Worm (Caenorhabditis elegans) whole organism, young adult: Measurements from ENCODE around the gene rab-21.

Experiments
- B0019.2 ChIP-seq: fragments of 200-800 bp; sonication (Bioruptor generic); conservative IDR thresholded peaks from 2 replicates; pipeline ENCODE4 v1.3.6; 2022; ENCODE audit warnings: missing genetic modification reagents, missing genetic modification characterization, missing compliant biosample characterization
- B0035.1 ChIP-seq: sonication (generic microtip); optimal IDR thresholded peaks from 2 replicates; lab custom pipeline; 2016; ENCODE audit warnings: missing genetic modification characterization, mild to moderate bottlenecking, missing compliant biosample characterization, missing genotype, missing genetic modification reagents
- B0336.3 ChIP-seq: fragments of 200-800 bp; sonication (Bioruptor generic); IDR thresholded peaks from 2 replicates; pipeline ENCODE4 v1.3.6; 2022; ENCODE audit warnings: missing genetic modification characterization, missing compliant biosample characterization
- F22D6.2 ChIP-seq: sonication (generic microtip); optimal IDR thresholded peaks from 2 replicates; lab custom pipeline; 2016; ENCODE audit warnings: mild to moderate bottlenecking, missing genetic modification characterization, missing compliant biosample characterization
- F49E8.2 ChIP-seq: sonication (generic microtip); optimal IDR thresholded peaks from 3 replicates; lab custom pipeline; 2017; ENCODE audit warnings: missing genetic modification characterization, mild to moderate bottlenecking, missing compliant biosample characterization, antibody characterized with exemption, moderate library complexity; ENCODE audit not compliant: insufficient read depth
- K12H6.12 ChIP-seq: fragments of 200-800 bp; sonication (Bioruptor generic); optimal IDR thresholded peaks from 2 replicates; lab custom pipeline; 2018; ENCODE audit warnings: mild to moderate bottlenecking, missing genetic modification characterization, missing compliant biosample characterization
- T07F8.4 ChIP-seq: sonication (generic microtip); optimal IDR thresholded peaks from 2 replicates; lab custom pipeline; 2016; ENCODE audit warnings: mild to moderate bottlenecking, missing genetic modification characterization, moderate library complexity, missing compliant biosample characterization
- T26A5.8 ChIP-seq: sonication (generic microtip); optimal IDR thresholded peaks from 2 replicates; lab custom pipeline; 2016; ENCODE audit warnings: missing genetic modification characterization, missing compliant biosample characterization
- Y53F4B.3 ChIP-seq: fragments of 200-800 bp; sonication (Bioruptor generic); IDR thresholded peaks from 2 replicates; pipeline ENCODE4 v1.3.6; 2022; ENCODE audit warnings: missing genetic modification reagents, missing genetic modification characterization, missing compliant biosample characterization
- Y53G8AR.9 ChIP-seq: fragments of 200-800 bp; sonication (Bioruptor generic); conservative IDR thresholded peaks from 2 replicates; pipeline ENCODE4 v1.3.6; 2022; ENCODE audit warnings: missing genetic modification reagents, missing genetic modification characterization, missing compliant biosample characterization
- Y95B8A.8 ChIP-seq: fragments of 200-800 bp; sonication (Bioruptor generic); IDR thresholded peaks from 2 replicates; pipeline ENCODE4 v1.3.6; 2022; ENCODE audit warnings: missing genetic modification reagents, missing genetic modification characterization, missing compliant biosample characterization
- ama-1 ChIP-seq, 3 experiments: fragments of 150-350 bp in 1 of 3; sonication (generic microtip) in 2 of 3; optimal IDR thresholded peaks; 2 replicates each; lab custom pipeline; 2014 to 2018; ENCODE audit warnings: missing biosample characterization in 2 of 3, missing genetic modification characterization in 2 of 3, missing genetic modification reagents in 2 of 3
- aptf-2 ChIP-seq: fragments of 200-800 bp; sonication (Bioruptor generic); conservative IDR thresholded peaks from 2 replicates; pipeline ENCODE4 v1.3.6; 2022; ENCODE audit warnings: missing genetic modification reagents, missing genetic modification characterization, missing compliant biosample characterization
- atf-7 ChIP-seq: sonication (generic microtip); optimal IDR thresholded peaks from 2 replicates; lab custom pipeline; 2017; ENCODE audit warnings: mild to moderate bottlenecking, missing genetic modification characterization, missing compliant biosample characterization
- bed-2 ChIP-seq: fragments of 200-800 bp; sonication (Bioruptor generic); IDR thresholded peaks from 2 replicates; pipeline ENCODE4 v1.3.6; 2022; ENCODE audit warnings: missing genetic modification reagents, missing genetic modification characterization, missing compliant biosample characterization
- ccch-3 ChIP-seq: fragments of 200-800 bp; sonication (Bioruptor generic); optimal IDR thresholded peaks from 2 replicates; lab custom pipeline; 2018; ENCODE audit warnings: mild to moderate bottlenecking, missing genetic modification characterization, missing compliant biosample characterization
- cebp-1 ChIP-seq, 2 experiments: fragments of 200-800 bp in 1 of 2; sonication (Bioruptor generic) in 1 of 2; sonication (generic microtip) in 1 of 2; IDR thresholded peaks in 1 of 2; optimal IDR thresholded peaks in 1 of 2; 2 replicates each; pipeline versions ENCODE4 v1.3.6 to Lab custom; 2017 to 2022; ENCODE audit warnings: missing compliant biosample characterization in 2 of 2, missing genetic modification characterization in 2 of 2, mild to moderate bottlenecking in 1 of 2, missing genetic modification reagents in 1 of 2, moderate library complexity in 1 of 2
- ceh-79 ChIP-seq: sonication (generic microtip); optimal IDR thresholded peaks from 2 replicates; lab custom pipeline; 2017; ENCODE audit warnings: mild to moderate bottlenecking, missing genetic modification characterization, missing compliant biosample characterization
- die-1 ChIP-seq: sonication (generic microtip); optimal IDR thresholded peaks from 2 replicates; lab custom pipeline; 2016; ENCODE audit warnings: missing genotype, mild to moderate bottlenecking, missing genetic modification characterization, missing compliant biosample characterization
- ekl-4 ChIP-seq: fragments of 200-800 bp; sonication (Bioruptor generic); IDR thresholded peaks from 2 replicates; pipeline ENCODE4 v1.3.6; 2022; ENCODE audit warnings: missing genetic modification reagents, missing genetic modification characterization, missing compliant biosample characterization
- hlh-12 ChIP-seq: sonication (generic microtip); optimal IDR thresholded peaks from 2 replicates; lab custom pipeline; 2016; ENCODE audit warnings: missing genetic modification characterization, missing compliant biosample characterization
- hmg-1.2 ChIP-seq: fragments of 200-800 bp; sonication (Bioruptor generic); IDR thresholded peaks from 2 replicates; pipeline ENCODE4 v1.3.6; 2022; ENCODE audit warnings: missing genetic modification reagents, missing genetic modification characterization, missing compliant biosample characterization
- hrde-1 ChIP-seq: sonication (generic microtip); optimal IDR thresholded peaks from 2 replicates; lab custom pipeline; 2016; ENCODE audit warnings: missing genetic modification characterization, mild to moderate bottlenecking, missing compliant biosample characterization, moderate library complexity, missing genotype, missing genetic modification reagents, borderline replicate concordance
- lag-1 ChIP-seq: fragments of 200-800 bp; sonication (Bioruptor generic); IDR thresholded peaks from 2 replicates; pipeline ENCODE4 v1.3.6; 2022; ENCODE audit warnings: missing genetic modification reagents, missing genetic modification characterization, missing compliant biosample characterization
- let-526 ChIP-seq: fragments of 200-800 bp; sonication (Bioruptor generic); IDR thresholded peaks from 2 replicates; pipeline ENCODE4 v1.3.6; 2022; ENCODE audit warnings: missing genetic modification reagents, missing genetic modification characterization, missing compliant biosample characterization
- lin-26 ChIP-seq: fragments of 200-800 bp; sonication (Bioruptor generic); IDR thresholded peaks from 2 replicates; pipeline ENCODE4 v1.3.6; 2022; ENCODE audit warnings: missing genetic modification reagents, missing genetic modification characterization, missing compliant biosample characterization
- lin-40 ChIP-seq: sonication (generic microtip); optimal IDR thresholded peaks from 2 replicates; lab custom pipeline; 2016; ENCODE audit warnings: missing genetic modification characterization, mild to moderate bottlenecking, missing compliant biosample characterization, missing genotype, missing genetic modification reagents
- madf-3 ChIP-seq: fragments of 200-800 bp; sonication (Bioruptor generic); IDR thresholded peaks from 2 replicates; pipeline ENCODE4 v1.3.6; 2022; ENCODE audit warnings: missing genetic modification reagents, missing genetic modification characterization, missing compliant biosample characterization
- mcd-1 ChIP-seq: fragments of 200-800 bp; sonication (Bioruptor generic); IDR thresholded peaks from 2 replicates; pipeline ENCODE4 v1.3.6; 2022; ENCODE audit warnings: missing genetic modification reagents, missing genetic modification characterization, missing compliant biosample characterization
- pbrm-1 ChIP-seq: fragments of 200-800 bp; sonication (Bioruptor generic); IDR thresholded peaks from 2 replicates; pipeline ENCODE4 v1.3.6; 2022; ENCODE audit warnings: missing genetic modification reagents, missing genetic modification characterization, missing compliant biosample characterization
- rcor-1 ChIP-seq: fragments of 200-800 bp; sonication (Bioruptor generic); IDR thresholded peaks from 2 replicates; pipeline ENCODE4 v1.3.6; 2022; ENCODE audit warnings: missing genetic modification reagents, missing genetic modification characterization, missing compliant biosample characterization
- rec-8 ChIP-seq, 2 experiments: sonication (generic microtip); optimal IDR thresholded peaks; 2 replicates each; lab custom pipeline; 2016; ENCODE audit warnings: mild to moderate bottlenecking in 2 of 2, missing genetic modification characterization in 2 of 2, missing genetic modification reagents in 2 of 2, missing genotype in 2 of 2, missing biosample characterization in 1 of 2, missing compliant biosample characterization in 1 of 2, moderate library complexity in 1 of 2
- somi-1 ChIP-seq: fragments of 200-800 bp; sonication (Bioruptor generic); optimal IDR thresholded peaks from 2 replicates; lab custom pipeline; 2018; ENCODE audit warnings: mild to moderate bottlenecking, missing genetic modification characterization, missing compliant biosample characterization
- unc-130 ChIP-seq: sonication (generic microtip); optimal IDR thresholded peaks from 2 replicates; lab custom pipeline; 2016; ENCODE audit warnings: missing genetic modification reagents, missing genetic modification characterization, missing compliant biosample characterization
- unc-62 ChIP-seq: fragments of 150-350 bp; optimal IDR thresholded peaks from 2 replicates; lab custom pipeline; 2014; ENCODE audit warnings: missing biosample characterization, missing genetic modification reagents, missing genetic modification characterization
- zfh-2 ChIP-seq: fragments of 200-800 bp; sonication (Bioruptor generic); conservative IDR thresholded peaks from 2 replicates; pipeline ENCODE4 v1.3.6; 2022; ENCODE audit warnings: missing genetic modification reagents, missing genetic modification characterization, missing compliant biosample characterization
- ztf-26 ChIP-seq: sonication (generic microtip); optimal IDR thresholded peaks from 2 replicates; lab custom pipeline; 2017; ENCODE audit warnings: missing genetic modification characterization, missing compliant biosample characterization

The rab-21 gene

ce11 chrII:8744555-8745448 lies 30.0 kb upstream of the rab-21 start (continued):
- no peak for TF ChIP-seq B0019.2 (GFP tag; lab: Robert Waterston, UW)
- peak; percentile 44 for TF ChIP-seq K12H6.12 (tag; lab: Kevin White, UChicago)
- TF ChIP-seq F22D6.2: no peak
- TF ChIP-seq B0035.1: no peak
- peak; percentile 36; the same call in 1 of the 2 replicates for TF ChIP-seq B0336.3 (GFP tag; lab: Robert Waterston, UW)
- peak; percentile 91 for TF ChIP-seq ama-1 (optimal IDR thresholded peaks at IDR 0.05; lab: Kevin White, UChicago)
- no peak for TF ChIP-seq ama-1 (GFP tag; optimal IDR thresholded peaks at IDR 0.05; lab: Kevin White, UChicago)
- TF ChIP-seq ccch-3: no peak
- TF ChIP-seq aptf-2 (GFP tag; lab: Robert Waterston, UW): no peak
- TF ChIP-seq T26A5.8 (tag; lab: Kevin White, UChicago): no peak
- no peak for TF ChIP-seq somi-1 (GFP tag; lab: Kevin White, UChicago)
- peak; percentile 34 for TF ChIP-seq atf-7 (tag; lab: Kevin White, UChicago)
- no peak for TF ChIP-seq lin-40
- peak; percentile 56 for TF ChIP-seq Y95B8A.8 (GFP tag; lab: Robert Waterston, UW)
- TF ChIP-seq bed-2 (GFP tag; lab: Robert Waterston, UW): no peak
- 0 out of 2 replicates have a peak, but pooled peaks have one; percentile 34 for TF ChIP-seq pbrm-1 (GFP tag; lab: Robert Waterston, UW)
- TF ChIP-seq hlh-12 (tag; lab: Kevin White, UChicago): no peak
- no peak for TF ChIP-seq unc-130 (GFP tag; lab: Kevin White, UChicago)
- TF ChIP-seq rcor-1 (GFP tag; lab: Robert Waterston, UW): peak; percentile 34; the same call in 1 of the 2 replicates
- no peak for TF ChIP-seq F49E8.2 (tag; lab: Kevin White, UChicago)
- TF ChIP-seq lin-26 (GFP tag; lab: Robert Waterston, UW): peak; percentile 67; the same call in 1 of the 2 replicates
- TF ChIP-seq T07F8.4 (tag; lab: Kevin White, UChicago): no peak
- TF ChIP-seq hrde-1: no peak
- peak; percentile 41; the same call in 1 of the 2 replicates for TF ChIP-seq mcd-1 (GFP tag; lab: Robert Waterston, UW)
- peak; percentile 44 for TF ChIP-seq ceh-79 (tag; lab: Kevin White, UChicago)
- peak; percentile 5; the same call in 1 of the 2 replicates for TF ChIP-seq hmg-1.2 (GFP tag; lab: Robert Waterston, UW)
- TF ChIP-seq rec-8 (tag; optimal IDR thresholded peaks at IDR 0.05; lab: Kevin White, UChicago): no peak
- peak; percentile 7; the same call in 1 of the 2 replicates for TF ChIP-seq cebp-1 (GFP tag; IDR thresholded peaks at IDR 0.05; lab: Robert Waterston, UW)
- peak; percentile 39 for TF ChIP-seq cebp-1 (tag; optimal IDR thresholded peaks at IDR 0.05; lab: Kevin White, UChicago)
- TF ChIP-seq Y53G8AR.9 (GFP tag; lab: Robert Waterston, UW): peak; percentile 54
- TF ChIP-seq Y53F4B.3 (GFP tag; lab: Robert Waterston, UW): no peak
- TF ChIP-seq die-1 (tag; lab: Kevin White, UChicago): no peak
- TF ChIP-seq ekl-4 (GFP tag; lab: Robert Waterston, UW): no peak
- TF ChIP-seq zfh-2 (GFP tag; lab: Robert Waterston, UW): no peak
- TF ChIP-seq madf-3: no peak
- TF ChIP-seq let-526 (GFP tag; lab: Robert Waterston, UW): peak; percentile 60
- peak; percentile 37 for TF ChIP-seq ztf-26
- no peak for TF ChIP-seq lag-1 (GFP tag; lab: Robert Waterston, UW)
- TF ChIP-seq unc-62 (GFP tag; lab: Kevin White, UChicago): no peak
